Worm (Caenorhabditis elegans) whole organism, early embryonic: ENCODE data around the gene T16G12.8.

ENCODE experiments used
- B0310.2 ChIP-seq: sonication (generic microtip); optimal IDR thresholded peaks from 2 replicates; lab custom pipeline; 2016; ENCODE audit warnings: mild to moderate bottlenecking, missing genetic modification characterization, missing compliant biosample characterization
- F13C5.2 ChIP-seq: sonication (generic microtip); optimal IDR thresholded peaks from 2 replicates; lab custom pipeline; 2017; ENCODE audit warnings: mild to moderate bottlenecking, missing genetic modification characterization, inconsistent platforms, missing compliant biosample characterization
- ama-1 ChIP-seq: fragments of 150-350 bp; optimal IDR thresholded peaks from 2 replicates; lab custom pipeline; 2014
- ceh-13 ChIP-seq: fragments of 200-800 bp; sonication (Bioruptor generic); optimal IDR thresholded peaks from 2 replicates; lab custom pipeline; 2018; ENCODE audit warnings: mild to moderate bottlenecking, missing genetic modification characterization, missing compliant biosample characterization
- ceh-36 ChIP-seq: sonication (generic microtip); optimal IDR thresholded peaks from 2 replicates; lab custom pipeline; 2016; ENCODE audit warnings: missing genetic modification characterization, inconsistent platforms, missing compliant biosample characterization
- flt-1 ChIP-seq: fragments of 200-800 bp; sonication (Bioruptor generic); IDR thresholded peaks from 2 replicates; pipeline ENCODE4 v1.3.6; 2022; ENCODE audit warnings: missing genetic modification characterization, missing compliant biosample characterization
- hmbx-1 ChIP-seq: sonication (generic microtip); optimal IDR thresholded peaks from 2 replicates; lab custom pipeline; 2016; ENCODE audit warnings: mild to moderate bottlenecking, missing genetic modification characterization, missing compliant biosample characterization
- hnd-1 ChIP-seq: sonication (generic microtip); optimal IDR thresholded peaks from 2 replicates; lab custom pipeline; 2016; ENCODE audit warnings: missing genetic modification characterization, missing compliant biosample characterization
- pes-1 ChIP-seq: fragments of 200-800 bp; sonication (Bioruptor generic); IDR thresholded peaks from 2 replicates; pipeline ENCODE4 v1.3.6; 2022; ENCODE audit warnings: missing genetic modification reagents, missing genetic modification characterization, missing compliant biosample characterization
- tbx-11 ChIP-seq: fragments of 200-800 bp; sonication (Bioruptor generic); IDR thresholded peaks from 2 replicates; pipeline ENCODE4 v1.3.6; 2022; ENCODE audit warnings: missing genetic modification characterization, missing compliant biosample characterization
- tbx-37 ChIP-seq: fragments of 200-800 bp; sonication (Bioruptor generic); conservative IDR thresholded peaks from 2 replicates; pipeline ENCODE4 v1.3.6; 2022; ENCODE audit warnings: missing genetic modification reagents, missing genetic modification characterization, missing compliant biosample characterization
- tra-4 ChIP-seq: sonication (generic microtip); optimal IDR thresholded peaks from 2 replicates; lab custom pipeline; 2017; ENCODE audit warnings: missing genetic modification characterization, missing compliant biosample characterization

- TF ChIP-seq hmbx-1 (tag; lab: Kevin White, UChicago): no peak
- TF ChIP-seq tbx-11 (GFP tag; lab: Robert Waterston, UW): no peak
- TF ChIP-seq ama-1 (lab: Kevin White, UChicago): no peak
- no peak for TF ChIP-seq F13C5.2 (tag; lab: Kevin White, UChicago)
- TF ChIP-seq ceh-13 (GFP tag; lab: Kevin White, UChicago): no peak
- no peak for TF ChIP-seq flt-1 (GFP tag; lab: Robert Waterston, UW)
- TF ChIP-seq tra-4 (tag; lab: Kevin White, UChicago): no peak
- TF ChIP-seq hnd-1: no peak
- TF ChIP-seq ceh-36 (tag; lab: Kevin White, UChicago): no peak
- TF ChIP-seq pes-1: no peak
- TF ChIP-seq tbx-37 (GFP tag; lab: Robert Waterston, UW): no peak
- TF ChIP-seq B0310.2 (tag; lab: Kevin White, UChicago): no peak
These were observed 3.1 kb upstream of the T16G12.8 start, which contains the start of gene T16G12.10 for ce11 chrIII:10056033-10056432.
